Fruit fly (Drosophila melanogaster) whole organism, adult: ENCODE results near the gene CG7824.
A peak's percentile ranks its signal among the peaks of the same experiment; 100 is the strongest.

ENCODE experiments used
- CG11617 ChIP-seq: fragments of 200-800 bp; sonication (Bioruptor generic); optimal IDR thresholded peaks from 2 replicates; lab custom pipeline; 2017; ENCODE audit warnings: mild to moderate bottlenecking, missing biosample characterization, missing genetic modification reagents, missing genetic modification characterization
- CG12768 ChIP-seq: fragments of 200-800 bp; sonication (Bioruptor generic); optimal IDR thresholded peaks from 2 replicates; lab custom pipeline; 2017; ENCODE audit warnings: missing biosample characterization, missing genetic modification characterization, mild to moderate bottlenecking, moderate library complexity, missing genetic modification reagents
- CG14711 ChIP-seq: fragments of 200-800 bp; sonication (Bioruptor generic); optimal IDR thresholded peaks from 2 replicates; lab custom pipeline; 2018; ENCODE audit warnings: missing biosample characterization, mild to moderate bottlenecking, missing genetic modification characterization, moderate library complexity
- CG1620 ChIP-seq: fragments of 200-800 bp; sonication (Bioruptor generic); optimal IDR thresholded peaks from 2 replicates; lab custom pipeline; 2016; ENCODE audit warnings: missing biosample characterization, missing genetic modification characterization
- CG33017 ChIP-seq: fragments of 200-800 bp; sonication (Bioruptor generic); optimal IDR thresholded peaks from 2 replicates; lab custom pipeline; 2018; ENCODE audit warnings: missing biosample characterization, mild to moderate bottlenecking, missing genetic modification characterization, moderate library complexity
- CG5204 ChIP-seq: fragments of 200-800 bp; sonication (Bioruptor generic); optimal IDR thresholded peaks from 2 replicates; lab custom pipeline; 2016; ENCODE audit warnings: missing biosample characterization, missing genetic modification characterization
- CG7045 ChIP-seq: fragments of 200-800 bp; sonication (Bioruptor generic); optimal IDR thresholded peaks from 2 replicates; lab custom pipeline; 2017; ENCODE audit warnings: missing biosample characterization, mild to moderate bottlenecking, missing genetic modification characterization
- CG7101 ChIP-seq: fragments of 200-800 bp; sonication (Bioruptor generic); optimal IDR thresholded peaks from 2 replicates; lab custom pipeline; 2018; ENCODE audit warnings: missing biosample characterization, mild to moderate bottlenecking, missing genetic modification characterization, moderate library complexity
- Clk ChIP-seq: fragments of 200-800 bp; sonication (Bioruptor generic); optimal IDR thresholded peaks from 2 replicates; lab custom pipeline; 2017; ENCODE audit warnings: missing biosample characterization, missing genetic modification characterization
- Crg-1 ChIP-seq: fragments of 200-800 bp; sonication (Bioruptor generic); optimal IDR thresholded peaks from 2 replicates; lab custom pipeline; 2016; ENCODE audit warnings: missing biosample characterization, missing genetic modification characterization
- Hr96 ChIP-seq: fragments of 200-800 bp; sonication (Bioruptor generic); optimal IDR thresholded peaks from 2 replicates; lab custom pipeline; 2016; ENCODE audit warnings: missing biosample characterization, missing genetic modification characterization
- Mnt ChIP-seq: fragments of 200-800 bp; sonication (Bioruptor generic); optimal IDR thresholded peaks from 2 replicates; lab custom pipeline; 2016; ENCODE audit warnings: missing biosample characterization, mild to moderate bottlenecking, missing genetic modification characterization
- bab1 ChIP-seq: fragments of 200-800 bp; sonication (Bioruptor generic); optimal IDR thresholded peaks from 3 replicates; lab custom pipeline; 2019; ENCODE audit warnings: missing biosample characterization, mild to moderate bottlenecking, missing genetic modification characterization, moderate library complexity
- cic ChIP-seq: fragments of 200-800 bp; sonication (Bioruptor generic); optimal IDR thresholded peaks from 2 replicates; lab custom pipeline; 2017; ENCODE audit warnings: missing biosample characterization, mild to moderate bottlenecking, missing genetic modification characterization, moderate library complexity
- cnc ChIP-seq, 2 experiments: fragments of >200 bp; optimal IDR thresholded peaks; 2 replicates each; lab custom pipeline; 2017
- kay ChIP-seq: fragments of 200-800 bp; sonication (Bioruptor generic); peaks from one replicate; lab custom pipeline; 2016; ENCODE audit warnings: missing biosample characterization, missing genetic modification characterization, borderline replicate concordance
- ovo ChIP-seq: fragments of 200-800 bp; sonication (Bioruptor generic); optimal IDR thresholded peaks from 2 replicates; lab custom pipeline; 2016; ENCODE audit warnings: missing biosample characterization, missing genetic modification characterization
- pad ChIP-seq: fragments of 200-800 bp; sonication (Bioruptor generic); optimal IDR thresholded peaks from 3 replicates; lab custom pipeline; 2017; ENCODE audit warnings: missing biosample characterization, missing genetic modification characterization, mild to moderate bottlenecking, moderate library complexity, missing genetic modification reagents
- tj ChIP-seq: fragments of 200-800 bp; sonication (Bioruptor generic); optimal IDR thresholded peaks from 3 replicates; lab custom pipeline; 2017; ENCODE audit warnings: missing biosample characterization, mild to moderate bottlenecking, missing genetic modification characterization, moderate library complexity
- toe ChIP-seq: fragments of 200-800 bp; sonication (Bioruptor generic); optimal IDR thresholded peaks from 2 replicates; lab custom pipeline; 2016; ENCODE audit warnings: missing biosample characterization, missing genetic modification characterization

Gene CG7824

dm6 chr3R:29894393-29894792 is 35.7 kb upstream of the CG7824 start:
- no peak for TF ChIP-seq Crg-1 (GFP tag; lab: Kevin White, UChicago)
- TF ChIP-seq CG1620 = no peak
- TF ChIP-seq CG14711 (tag; lab: Kevin White, UChicago) = peak; percentile 13
- TF ChIP-seq CG12768 (GFP tag; lab: Kevin White, UChicago) = no peak
- TF ChIP-seq cnc (optimal IDR thresholded peaks at IDR 0.05; lab: Kevin White, UChicago) = no peak
- TF ChIP-seq CG7101 (tag; lab: Kevin White, UChicago) = no peak
- no peak for TF ChIP-seq CG11617 (GFP tag; lab: Kevin White, UChicago)
- TF ChIP-seq toe (GFP tag; lab: Kevin White, UChicago) = peak; percentile 3
- no peak for TF ChIP-seq Mnt (GFP tag; lab: Kevin White, UChicago)
- no peak for TF ChIP-seq kay
- no peak for TF ChIP-seq cic (GFP tag; lab: Kevin White, UChicago)
- no peak for TF ChIP-seq CG7045 (GFP tag; lab: Kevin White, UChicago)
- TF ChIP-seq bab1 (GFP tag; lab: Kevin White, UChicago) = no peak
- no peak for TF ChIP-seq ovo (GFP tag; lab: Kevin White, UChicago)
- no peak for TF ChIP-seq tj
- TF ChIP-seq pad (GFP tag; lab: Kevin White, UChicago) = no peak
- peak; percentile 16 for TF ChIP-seq CG5204 (GFP tag; lab: Kevin White, UChicago)
- TF ChIP-seq Hr96 (GFP tag; lab: Kevin White, UChicago) = no peak
- TF ChIP-seq Clk (GFP tag; lab: Kevin White, UChicago) = no peak
- TF ChIP-seq CG33017 (tag; lab: Kevin White, UChicago) = peak; percentile 2

dm6 chr3R:29893030-29893429 is 34.3 kb upstream of the CG7824 start:
- TF ChIP-seq cic (GFP tag; lab: Kevin White, UChicago) = no peak
- no peak for TF ChIP-seq CG33017 (tag; lab: Kevin White, UChicago)
- no peak for TF ChIP-seq Crg-1 (GFP tag; lab: Kevin White, UChicago)
- TF ChIP-seq CG1620 = no peak
- no peak for TF ChIP-seq pad (GFP tag; lab: Kevin White, UChicago)
- TF ChIP-seq bab1 (GFP tag; lab: Kevin White, UChicago) = no peak
- no peak for TF ChIP-seq Mnt (GFP tag; lab: Kevin White, UChicago)
- no peak for TF ChIP-seq CG14711 (tag; lab: Kevin White, UChicago)
- no peak for TF ChIP-seq CG7101 (tag; lab: Kevin White, UChicago)
- no peak for TF ChIP-seq ovo (GFP tag; lab: Kevin White, UChicago)
- TF ChIP-seq cnc (optimal IDR thresholded peaks at IDR 0.05; lab: Kevin White, UChicago) = no peak
- TF ChIP-seq CG5204 (GFP tag; lab: Kevin White, UChicago) = no peak
- TF ChIP-seq toe (GFP tag; lab: Kevin White, UChicago) = no peak
- no peak for TF ChIP-seq CG11617 (GFP tag; lab: Kevin White, UChicago)
- no peak for TF ChIP-seq tj

dm6 chr3R:29891183-29891582 is 32.4 kb upstream of the CG7824 start:
- TF ChIP-seq CG5204 (GFP tag; lab: Kevin White, UChicago) (no peak), tj (peak; percentile 32)

dm6 chr3R:29880306-29880705 is 21.6 kb upstream of the CG7824 start:
- TF ChIP-seq kay = no peak
- TF ChIP-seq CG14711 (tag; lab: Kevin White, UChicago) = no peak
- TF ChIP-seq CG11617 (GFP tag; lab: Kevin White, UChicago) = no peak
- no peak for TF ChIP-seq CG5204 (GFP tag; lab: Kevin White, UChicago)
- TF ChIP-seq pad (GFP tag; lab: Kevin White, UChicago) = no peak
- TF ChIP-seq cic (GFP tag; lab: Kevin White, UChicago) = no peak
- TF ChIP-seq toe (GFP tag; lab: Kevin White, UChicago) = no peak
- no peak for TF ChIP-seq Crg-1 (GFP tag; lab: Kevin White, UChicago)
- TF ChIP-seq tj = no peak
- no peak for TF ChIP-seq Hr96 (GFP tag; lab: Kevin White, UChicago)
- TF ChIP-seq CG33017 (tag; lab: Kevin White, UChicago) = no peak
- TF ChIP-seq bab1 (GFP tag; lab: Kevin White, UChicago) = no peak
- TF ChIP-seq CG1620 = no peak
- TF ChIP-seq CG7045 (GFP tag; lab: Kevin White, UChicago) = no peak
- TF ChIP-seq Mnt (GFP tag; lab: Kevin White, UChicago) = no peak
- no peak for TF ChIP-seq Clk (GFP tag; lab: Kevin White, UChicago)

dm6 chr3R:29876733-29877193 is 18.0 kb upstream of the CG7824 start, which contains the start of gene CG31038:
Gene CG31038, plus strand, starts transcription at chr3R:29877059.
- TF ChIP-seq CG12768 (GFP tag; lab: Kevin White, UChicago) = peak; percentile 69
- peak; percentile 29 for TF ChIP-seq CG14711 (tag; lab: Kevin White, UChicago)
- TF ChIP-seq CG7101 (tag; lab: Kevin White, UChicago) = peak; percentile 43
- TF ChIP-seq Hr96 (GFP tag; lab: Kevin White, UChicago) = no peak
- no peak for TF ChIP-seq toe (GFP tag; lab: Kevin White, UChicago)
- TF ChIP-seq tj = peak; percentile 96
- TF ChIP-seq cic (GFP tag; lab: Kevin White, UChicago) = peak; percentile 80
- TF ChIP-seq Mnt (GFP tag; lab: Kevin White, UChicago) = peak; percentile 70
- TF ChIP-seq CG11617 (GFP tag; lab: Kevin White, UChicago) = peak; percentile 31
- no peak for TF ChIP-seq ovo (GFP tag; lab: Kevin White, UChicago)
- peak; percentile 54 for TF ChIP-seq bab1 (GFP tag; lab: Kevin White, UChicago)
- no peak for TF ChIP-seq CG33017 (tag; lab: Kevin White, UChicago)
- no peak for TF ChIP-seq CG1620
- no peak for TF ChIP-seq pad (GFP tag; lab: Kevin White, UChicago)
- TF ChIP-seq cnc (optimal IDR thresholded peaks at IDR 0.05; lab: Kevin White, UChicago) = peak; percentile 61 to 74
- peak; percentile 14 for TF ChIP-seq Crg-1 (GFP tag; lab: Kevin White, UChicago)
- no peak for TF ChIP-seq Clk (GFP tag; lab: Kevin White, UChicago)
- peak; percentile 15 for TF ChIP-seq CG7045 (GFP tag; lab: Kevin White, UChicago)
- peak; percentile 78 for TF ChIP-seq kay
- TF ChIP-seq CG5204 (GFP tag; lab: Kevin White, UChicago) = no peak
